Fruit fly (Drosophila melanogaster): ENCODE data around the gene CG11983.
A peak's percentile ranks its signal among the peaks of the same experiment; 100 is the strongest.

CG11983 gene

DNA sequence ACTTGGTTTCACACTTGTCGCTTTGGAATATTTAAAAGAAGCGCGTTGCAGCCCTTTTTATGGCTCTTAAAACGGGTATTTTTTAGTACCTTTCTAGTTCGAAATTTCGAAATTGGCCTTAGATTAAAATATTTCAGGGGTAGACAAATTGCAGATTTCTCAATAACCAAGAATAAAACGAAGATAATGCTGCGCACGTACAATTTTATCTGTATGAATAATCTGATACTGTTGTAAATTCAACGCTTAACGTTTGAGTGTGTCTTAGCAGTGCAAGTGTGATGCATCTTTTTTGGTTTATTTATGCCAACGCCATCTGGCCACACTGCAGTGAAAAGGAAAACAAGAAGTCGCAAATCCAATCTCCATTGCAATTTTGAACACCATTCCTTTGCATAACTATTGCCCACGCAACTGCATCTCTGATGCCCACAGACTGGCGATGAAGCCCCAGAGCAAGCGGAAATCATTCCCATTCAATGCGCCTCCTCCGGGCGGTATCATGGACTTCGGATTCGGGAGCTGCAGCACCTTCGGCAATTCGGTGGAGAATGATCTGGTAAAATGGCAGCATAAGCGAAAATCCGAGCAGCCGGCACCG is 42.5 kb downstream of the CG11983 start, which contains the start of gene Nmdmc (continued):
- TF ChIP-seq Bdp1 (GFP tag; optimal IDR thresholded peaks at IDR 0.05): no peak
- peak; percentile 71 for TF ChIP-seq Myb (GFP tag; optimal IDR thresholded peaks at IDR 0.05)
- TF ChIP-seq CG6689 (GFP tag; IDR thresholded peaks at IDR 0.05): no peak
- no peak for TF ChIP-seq CG2889 (GFP tag; IDR thresholded peaks at IDR 0.05)
- TF ChIP-seq CG3407 (GFP tag; optimal IDR thresholded peaks at IDR 0.05): no peak
- TF ChIP-seq CG12659 (GFP tag; optimal IDR thresholded peaks at IDR 0.05): peak; percentile 43
- no peak for TF ChIP-seq hbn (GFP tag; IDR thresholded peaks at IDR 0.05; ENCODE audit: partially characterized antibody)
- peak; percentile 12 for TF ChIP-seq CG33557 (GFP tag; optimal IDR thresholded peaks at IDR 0.05)
- TF ChIP-seq Gsc (GFP tag; IDR thresholded peaks at IDR 0.05): no peak
- no peak for TF ChIP-seq Gug (GFP tag; IDR thresholded peaks at IDR 0.05)
- TF ChIP-seq fd102C (GFP tag; optimal IDR thresholded peaks at IDR 0.05): no peak
- TF ChIP-seq CG9797 (GFP tag; optimal IDR thresholded peaks at IDR 0.05): peak; percentile 90
- no peak for TF ChIP-seq Hmx (GFP tag; optimal IDR thresholded peaks at IDR 0.05)
- TF ChIP-seq bab2 (GFP tag; optimal IDR thresholded peaks at IDR 0.05): no peak
- TF ChIP-seq CoRest (tag; optimal IDR thresholded peaks at IDR 0.05): peak; percentile 29
- no peak for TF ChIP-seq crc (GFP tag; optimal IDR thresholded peaks at IDR 0.05)
- no peak for TF ChIP-seq lmd (GFP tag; IDR thresholded peaks at IDR 0.05)
- TF ChIP-seq CG1647 (GFP tag; optimal IDR thresholded peaks at IDR 0.05): no peak
- TF ChIP-seq NFAT (GFP tag; IDR thresholded peaks at IDR 0.05): no peak
- TF ChIP-seq sd (tag; optimal IDR thresholded peaks at IDR 0.05): peak; percentile 11
- TF ChIP-seq otp (GFP tag; IDR thresholded peaks at IDR 0.05): no peak
- TF ChIP-seq lbe (GFP tag; optimal IDR thresholded peaks at IDR 0.05): peak; percentile 29
- no peak for TF ChIP-seq CG16813 (GFP tag; IDR thresholded peaks at IDR 0.05; ENCODE audit: partially characterized antibody)
- no peak for TF ChIP-seq eve (GFP tag; optimal IDR thresholded peaks at IDR 0.05)
- TF ChIP-seq vvl (GFP tag; IDR thresholded peaks at IDR 0.05): no peak
- TF ChIP-seq CG14050 (GFP tag; IDR thresholded peaks at IDR 0.05): no peak
- no peak for TF ChIP-seq Dek (tag; optimal IDR thresholded peaks at IDR 0.05)
- no peak for TF ChIP-seq CG32532 (GFP tag; IDR thresholded peaks at IDR 0.05)
- no peak for TF ChIP-seq CG3163 (GFP tag; optimal IDR thresholded peaks at IDR 0.05)
- TF ChIP-seq grn (GFP tag; optimal IDR thresholded peaks at IDR 0.05): no peak
- no peak for TF ChIP-seq lov (optimal IDR thresholded peaks at IDR 0.05)
- no peak for TF ChIP-seq lov (GFP tag; IDR thresholded peaks at IDR 0.05)
- TF ChIP-seq Eip74EF (GFP tag; optimal IDR thresholded peaks at IDR 0.05): no peak
- peak; percentile 80 for TF ChIP-seq CG14710 (tag; optimal IDR thresholded peaks at IDR 0.05)
- TF ChIP-seq CG1529 (GFP tag; optimal IDR thresholded peaks at IDR 0.05): no peak
- no peak for TF ChIP-seq Poxn (GFP tag; IDR thresholded peaks at IDR 0.05)
- peak; percentile 74 for TF ChIP-seq trem (tag; optimal IDR thresholded peaks at IDR 0.05)
- TF ChIP-seq wor (GFP tag; IDR thresholded peaks at IDR 0.05): no peak
- TF ChIP-seq CG15514 (GFP tag; optimal IDR thresholded peaks at IDR 0.05): peak; percentile 69
- no peak for TF ChIP-seq Ravus (GFP tag; IDR thresholded peaks at IDR 0.05)
- no peak for TF ChIP-seq Sox100B (GFP tag; optimal IDR thresholded peaks at IDR 0.05)
- no peak for TF ChIP-seq D19B (GFP tag; optimal IDR thresholded peaks at IDR 0.05)
- no peak for TF ChIP-seq Dref (GFP tag; IDR thresholded peaks at IDR 0.05)
- no peak for TF ChIP-seq CG12236 (GFP tag; optimal IDR thresholded peaks at IDR 0.05)
- no peak for TF ChIP-seq E2f1 (GFP tag; IDR thresholded peaks at IDR 0.05)
- TF ChIP-seq CG10654 (GFP tag; optimal IDR thresholded peaks at IDR 0.05): no peak
- TF ChIP-seq tna (GFP tag; IDR thresholded peaks at IDR 0.05; ENCODE audit: partially characterized antibody): no peak
- TF ChIP-seq CG1603 (tag; optimal IDR thresholded peaks at IDR 0.05): peak; percentile 60
- peak; percentile 60 for TF ChIP-seq Lhr (GFP tag; optimal IDR thresholded peaks at IDR 0.05)
- no peak for TF ChIP-seq CG15269 (tag; optimal IDR thresholded peaks at IDR 0.05)
- no peak for TF ChIP-seq trh (GFP tag; optimal IDR thresholded peaks at IDR 0.05)

Measured in whole organism, embryonic.